Worm (Caenorhabditis elegans) whole organism, L1 larva: Measurements from ENCODE around the gene srh-303.

Experiments
- C16A3.4 ChIP-seq: fragments of 150-350 bp; optimal IDR thresholded peaks from 2 replicates; lab custom pipeline; 2014; ENCODE audit warnings: missing biosample characterization, missing genetic modification characterization
- C34B4.2 ChIP-seq: sonication (generic microtip); optimal IDR thresholded peaks from 2 replicates; lab custom pipeline; 2017; ENCODE audit warnings: mild to moderate bottlenecking, missing genetic modification characterization, missing compliant biosample characterization
- Y116A8C.19 ChIP-seq: sonication (generic microtip); optimal IDR thresholded peaks from 2 replicates; lab custom pipeline; 2016; ENCODE audit warnings: missing compliant biosample characterization, missing genetic modification characterization, borderline replicate concordance
- aly-2 ChIP-seq: fragments of 150-350 bp; optimal IDR thresholded peaks from 2 replicates; lab custom pipeline; 2014; ENCODE audit warnings: missing biosample characterization, missing genetic modification characterization
- blmp-1 ChIP-seq: fragments of 150-350 bp; optimal IDR thresholded peaks from 2 replicates; lab custom pipeline; 2014; ENCODE audit warnings: missing biosample characterization, missing genetic modification characterization
- ceh-8 ChIP-seq: fragments of 200-800 bp; sonication (Bioruptor generic); optimal IDR thresholded peaks from 2 replicates; lab custom pipeline; 2018; ENCODE audit warnings: mild to moderate bottlenecking, missing genetic modification characterization, moderate library complexity, missing compliant biosample characterization
- ceh-82 ChIP-seq, 3 experiments: fragments of 150-350 bp in 1 of 3; sonication (generic microtip) in 2 of 3; optimal IDR thresholded peaks; 2 replicates each; lab custom pipeline; 2014 to 2017; ENCODE audit warnings: missing biosample characterization in 3 of 3, missing genetic modification characterization in 3 of 3
- ceh-90 ChIP-seq: sonication (generic microtip); optimal IDR thresholded peaks from 2 replicates; lab custom pipeline; 2016; ENCODE audit warnings: missing genetic modification characterization, missing compliant biosample characterization
- dpl-1 ChIP-seq, 3 experiments: fragments of 150-350 bp in 2 of 3; sonication (generic microtip) in 1 of 3; optimal IDR thresholded peaks; 2 replicates each; lab custom pipeline; 2014 to 2017; ENCODE audit warnings: missing biosample characterization in 3 of 3, missing genetic modification characterization in 3 of 3, missing genetic modification reagents in 3 of 3
- efl-1 ChIP-seq, 4 experiments: fragments of 150-350 bp; optimal IDR thresholded peaks in 3 of 4; peaks in 1 of 4; 1 replicate in 1 of 4; 2 replicates in 3 of 4; lab custom pipeline; 2014; ENCODE audit warnings: missing biosample characterization in 2 of 4, missing genetic modification characterization in 2 of 4, missing genetic modification reagents in 2 of 4
- efl-3 ChIP-seq: fragments of 200-800 bp; sonication (Bioruptor generic); optimal IDR thresholded peaks from 2 replicates; lab custom pipeline; 2018; ENCODE audit warnings: mild to moderate bottlenecking, missing genetic modification characterization, missing compliant biosample characterization
- egl-13 ChIP-seq: sonication (generic microtip); optimal IDR thresholded peaks from 2 replicates; lab custom pipeline; 2016; ENCODE audit warnings: missing genotype, missing genetic modification reagents, missing genetic modification characterization, missing compliant biosample characterization
- elt-3 ChIP-seq, 6 experiments: fragments of 150-350 bp in 1 of 6; sonication (generic microtip); optimal IDR thresholded peaks; 2 replicates each; lab custom pipeline; 2017 to 2018; ENCODE audit warnings: missing biosample characterization in 6 of 6, missing genetic modification characterization in 6 of 6, inconsistent platforms in 1 of 6
- fkh-8 ChIP-seq: sonication (generic microtip); optimal IDR thresholded peaks from 2 replicates; lab custom pipeline; 2016; ENCODE audit warnings: mild to moderate bottlenecking, missing genetic modification characterization, missing compliant biosample characterization
- hlh-17 ChIP-seq: fragments of 200-800 bp; sonication (Bioruptor generic); optimal IDR thresholded peaks from 2 replicates; lab custom pipeline; 2018; ENCODE audit warnings: missing genetic modification characterization, mild to moderate bottlenecking, missing compliant biosample characterization, moderate library complexity, borderline replicate concordance
- hpl-2 ChIP-seq: fragments of 150-350 bp; optimal IDR thresholded peaks from 2 replicates; lab custom pipeline; 2014; ENCODE audit warnings: missing biosample characterization, missing genetic modification reagents, missing genetic modification characterization
- irx-1 ChIP-seq: sonication (generic microtip); optimal IDR thresholded peaks from 2 replicates; lab custom pipeline; 2016; ENCODE audit warnings: missing genetic modification characterization, missing compliant biosample characterization
- isw-1 ChIP-seq: fragments of 200-800 bp; sonication (Bioruptor generic); IDR thresholded peaks from 2 replicates; pipeline ENCODE4 v1.3.6; 2022; ENCODE audit warnings: missing genetic modification characterization, missing compliant biosample characterization
- lin-13 ChIP-seq: fragments of 150-350 bp; optimal IDR thresholded peaks from 2 replicates; lab custom pipeline; 2014; ENCODE audit warnings: missing biosample characterization, missing genetic modification reagents, missing genetic modification characterization
- lin-14 ChIP-seq: fragments of 200-800 bp; sonication (Bioruptor generic); optimal IDR thresholded peaks from 2 replicates; lab custom pipeline; 2018; ENCODE audit warnings: mild to moderate bottlenecking, missing genetic modification characterization, moderate library complexity, missing compliant biosample characterization
- lin-15B ChIP-seq: fragments of 150-350 bp; sonication (generic microtip); optimal IDR thresholded peaks from 3 replicates; lab custom pipeline; 2014; ENCODE audit warnings: missing biosample characterization, missing genetic modification characterization
- lin-35 ChIP-seq, 2 experiments: fragments of 150-350 bp; optimal IDR thresholded peaks; 2 replicates each; lab custom pipeline; 2014; ENCODE audit warnings: missing biosample characterization in 2 of 2, missing genetic modification characterization in 2 of 2, missing genetic modification reagents in 2 of 2
- lir-3 ChIP-seq: sonication (generic microtip); optimal IDR thresholded peaks from 2 replicates; lab custom pipeline; 2016; ENCODE audit warnings: mild to moderate bottlenecking, missing genetic modification characterization, moderate library complexity, missing compliant biosample characterization; ENCODE audit not compliant: poor library complexity
- lsy-2 ChIP-seq, 2 experiments: fragments of 150-350 bp; optimal IDR thresholded peaks; 2 replicates each; lab custom pipeline; 2014; ENCODE audit warnings: missing biosample characterization in 2 of 2, missing genetic modification characterization in 2 of 2
- mab-9 ChIP-seq: fragments of 200-800 bp; sonication (Bioruptor generic); IDR thresholded peaks from 2 replicates; pipeline ENCODE4 v1.3.6; 2022; ENCODE audit warnings: missing genetic modification reagents, missing genetic modification characterization, missing compliant biosample characterization
- mdl-1 ChIP-seq, 2 experiments: fragments of 150-350 bp; optimal IDR thresholded peaks; 2 replicates each; lab custom pipeline; 2014 to 2017; ENCODE audit warnings: missing biosample characterization in 2 of 2, missing genetic modification characterization in 2 of 2, inconsistent platforms in 1 of 2
- mef-2 ChIP-seq: fragments of 150-350 bp; optimal IDR thresholded peaks from 2 replicates; lab custom pipeline; 2014; ENCODE audit warnings: missing biosample characterization, missing genetic modification characterization
- nhr-11 ChIP-seq: fragments of 150-350 bp; optimal IDR thresholded peaks from 2 replicates; lab custom pipeline; 2014; ENCODE audit warnings: missing biosample characterization, missing genetic modification characterization
- nhr-12 ChIP-seq: sonication (generic microtip); optimal IDR thresholded peaks from 2 replicates; lab custom pipeline; 2017; ENCODE audit warnings: missing biosample characterization, missing genetic modification characterization
- nhr-20 ChIP-seq: sonication (generic microtip); optimal IDR thresholded peaks from 2 replicates; lab custom pipeline; 2016; ENCODE audit warnings: mild to moderate bottlenecking, missing genetic modification characterization, missing compliant biosample characterization
- nhr-28 ChIP-seq: fragments of 150-350 bp; optimal IDR thresholded peaks from 2 replicates; lab custom pipeline; 2014; ENCODE audit warnings: missing biosample characterization, missing genetic modification characterization
- nhr-76 ChIP-seq: sonication (generic microtip); optimal IDR thresholded peaks from 2 replicates; lab custom pipeline; 2017; ENCODE audit warnings: missing biosample characterization, missing genetic modification characterization
- nhr-77 ChIP-seq: fragments of 150-350 bp; optimal IDR thresholded peaks from 2 replicates; lab custom pipeline; 2014; ENCODE audit warnings: missing biosample characterization, missing genetic modification characterization
- nhr-84 ChIP-seq: sonication (generic microtip); optimal IDR thresholded peaks from 2 replicates; lab custom pipeline; 2017; ENCODE audit warnings: missing biosample characterization, missing genetic modification characterization
- pag-3 ChIP-seq: sonication (generic microtip); optimal IDR thresholded peaks from 2 replicates; lab custom pipeline; 2017; ENCODE audit warnings: missing genetic modification characterization, mild to moderate bottlenecking, missing compliant biosample characterization, antibody characterized with exemption, borderline replicate concordance; ENCODE audit not compliant: insufficient read depth
- pqm-1 ChIP-seq: sonication (generic microtip); optimal IDR thresholded peaks from 3 replicates; lab custom pipeline; 2017; ENCODE audit warnings: missing biosample characterization, missing genetic modification characterization
- rnt-1 ChIP-seq: sonication (generic microtip); optimal IDR thresholded peaks from 2 replicates; lab custom pipeline; 2016; ENCODE audit warnings: mild to moderate bottlenecking, missing genetic modification characterization, moderate library complexity, missing compliant biosample characterization
- skn-1 ChIP-seq: fragments of 150-350 bp; optimal IDR thresholded peaks from 2 replicates; lab custom pipeline; 2014; ENCODE audit warnings: missing biosample characterization, missing genetic modification characterization
- snpc-4 ChIP-seq: fragments of 150-350 bp; optimal IDR thresholded peaks from 2 replicates; lab custom pipeline; 2014; ENCODE audit warnings: missing biosample characterization, missing genetic modification characterization
- snu-23 ChIP-seq: sonication (generic microtip); optimal IDR thresholded peaks from 2 replicates; lab custom pipeline; 2016; ENCODE audit warnings: missing genetic modification characterization, missing compliant biosample characterization
- sup-37 ChIP-seq: fragments of 200-800 bp; sonication (Bioruptor generic); optimal IDR thresholded peaks from 2 replicates; lab custom pipeline; 2018; ENCODE audit warnings: mild to moderate bottlenecking, missing genetic modification characterization, missing compliant biosample characterization
- swsn-7 ChIP-seq: sonication (generic microtip); optimal IDR thresholded peaks from 2 replicates; lab custom pipeline; 2016; ENCODE audit warnings: missing genetic modification characterization, missing compliant biosample characterization
- tbx-2 ChIP-seq: sonication (generic microtip); optimal IDR thresholded peaks from 2 replicates; lab custom pipeline; 2016; ENCODE audit warnings: missing genetic modification characterization, missing compliant biosample characterization
- tlp-1 ChIP-seq: fragments of 150-350 bp; optimal IDR thresholded peaks from 2 replicates; lab custom pipeline; 2014; ENCODE audit warnings: missing biosample characterization, missing genetic modification characterization
- unc-130 ChIP-seq: fragments of 150-350 bp; optimal IDR thresholded peaks from 2 replicates; lab custom pipeline; 2017; ENCODE audit warnings: missing biosample characterization, missing genetic modification characterization, inconsistent platforms
- unc-30 ChIP-seq: sonication (generic microtip); optimal IDR thresholded peaks from 2 replicates; lab custom pipeline; 2017; ENCODE audit warnings: missing biosample characterization, missing genetic modification characterization
- vab-15 ChIP-seq: sonication (generic microtip); optimal IDR thresholded peaks from 2 replicates; lab custom pipeline; 2017; ENCODE audit warnings: missing genotype, mild to moderate bottlenecking, missing genetic modification characterization, missing compliant biosample characterization
- xbp-1 ChIP-seq: sonication (generic microtip); optimal IDR thresholded peaks from 2 replicates; lab custom pipeline; 2016; ENCODE audit warnings: missing genetic modification characterization, missing compliant biosample characterization
- ztf-11 ChIP-seq, 2 experiments: sonication (generic microtip); optimal IDR thresholded peaks; 2 replicates each; lab custom pipeline; 2016 to 2017; ENCODE audit warnings: missing genetic modification characterization in 2 of 2, missing biosample characterization in 1 of 2, missing compliant biosample characterization in 1 of 2
- ztf-4 ChIP-seq: fragments of 150-350 bp; optimal IDR thresholded peaks from 2 replicates; lab custom pipeline; 2014; ENCODE audit warnings: missing biosample characterization, missing genetic modification characterization

Gene srh-303

ce11 chrV:17870569-17870968 lies 39.1 kb downstream of the srh-303 start, which contains the start of gene csn-1:
Gene csn-1, minus strand, starts transcription at chrV:17870651.
- no peak for TF ChIP-seq fkh-8 (tag; lab: Kevin White, UChicago)
- no peak for TF ChIP-seq ztf-4 (tag; lab: Kevin White, UChicago)
- peak; percentile 28 for TF ChIP-seq ceh-90
- no peak for TF ChIP-seq C16A3.4 (tag; lab: Kevin White, UChicago)
- peak; percentile 7 to 17 for TF ChIP-seq lsy-2 (tag; optimal IDR thresholded peaks at IDR 0.05; lab: Kevin White, UChicago)
- TF ChIP-seq dpl-1 (GFP tag; optimal IDR thresholded peaks at IDR 0.05; lab: Kevin White, UChicago), result peak; percentile 16 to 39 (median 21)
- no peak for TF ChIP-seq nhr-11 (tag; lab: Kevin White, UChicago)
- TF ChIP-seq isw-1, result peak; percentile 1; the same call in 1 of the 2 replicates
- no peak for TF ChIP-seq tlp-1 (tag; lab: Kevin White, UChicago)
- peak; percentile 48 to 54 for TF ChIP-seq efl-1 (optimal IDR thresholded peaks at IDR 0.05; lab: Kevin White, UChicago)
- TF ChIP-seq efl-1 (GFP tag; optimal IDR thresholded peaks at IDR 0.05 in 1 of 2; lab: Kevin White, UChicago), result peak in 1 of 2 experiments; percentile 39
- TF ChIP-seq lin-15B (tag; lab: Kevin White, UChicago), result peak; percentile 14
- TF ChIP-seq vab-15 (tag; lab: Kevin White, UChicago), result no peak
- peak in 2 of 3 experiments; percentile 32 to 33 for TF ChIP-seq ceh-82 (tag; optimal IDR thresholded peaks at IDR 0.05; lab: Kevin White, UChicago)
- TF ChIP-seq xbp-1, result peak; percentile 48
- TF ChIP-seq egl-13, result no peak
- peak; percentile 25 for TF ChIP-seq snpc-4
- peak; percentile 10 to 41 for TF ChIP-seq lin-35 (GFP tag; optimal IDR thresholded peaks at IDR 0.05; lab: Kevin White, UChicago)
- peak; percentile 21 for TF ChIP-seq snu-23
- no peak for TF ChIP-seq mdl-1 (tag; optimal IDR thresholded peaks at IDR 0.05; lab: Kevin White, UChicago)
- TF ChIP-seq nhr-77 (tag; lab: Kevin White, UChicago), result no peak
- TF ChIP-seq nhr-76, result no peak
- no peak for TF ChIP-seq nhr-20 (tag; lab: Kevin White, UChicago)
- TF ChIP-seq lin-14 (GFP tag; lab: Kevin White, UChicago), result no peak
- TF ChIP-seq Y116A8C.19 (tag; lab: Kevin White, UChicago), result no peak
- TF ChIP-seq skn-1 (tag; lab: Kevin White, UChicago), result peak; percentile 1

- TF ChIP-seq snu-23, result peak; percentile 73
- no peak for TF ChIP-seq ztf-4 (tag; lab: Kevin White, UChicago)
- no peak for TF ChIP-seq lir-3 (tag; lab: Kevin White, UChicago)
- no peak for TF ChIP-seq mef-2 (tag; lab: Kevin White, UChicago)
- no peak for TF ChIP-seq swsn-7
- TF ChIP-seq tbx-2, result peak; percentile 46
- TF ChIP-seq pag-3 (tag; lab: Kevin White, UChicago), result no peak
- no peak for TF ChIP-seq irx-1
- peak; percentile 57 for TF ChIP-seq snpc-4
- TF ChIP-seq nhr-12 (tag; lab: Kevin White, UChicago), result no peak
- no peak for TF ChIP-seq aly-2
- no peak for TF ChIP-seq sup-37
- TF ChIP-seq nhr-84 (tag; lab: Kevin White, UChicago), result no peak
- TF ChIP-seq pqm-1 (tag; lab: Kevin White, UChicago), result no peak
- TF ChIP-seq ztf-11 (tag; optimal IDR thresholded peaks at IDR 0.05; lab: Kevin White, UChicago), result no peak
- TF ChIP-seq hpl-2 (GFP tag; lab: Kevin White, UChicago), result no peak
- no peak for TF ChIP-seq tlp-1 (tag; lab: Kevin White, UChicago)
- no peak for TF ChIP-seq lin-14 (GFP tag; lab: Kevin White, UChicago)
- peak in 2 of 6 experiments; percentile 21 to 41 for TF ChIP-seq elt-3 (tag; optimal IDR thresholded peaks at IDR 0.05; lab: Kevin White, UChicago)
- TF ChIP-seq hlh-17 (GFP tag; lab: Kevin White, UChicago), result no peak
- TF ChIP-seq ceh-8 (GFP tag; lab: Kevin White, UChicago), result no peak
- no peak for TF ChIP-seq nhr-28 (tag; lab: Kevin White, UChicago)
- peak; percentile 60 for TF ChIP-seq xbp-1
- no peak for TF ChIP-seq unc-30 (tag; lab: Kevin White, UChicago)
- peak; percentile 22 for TF ChIP-seq blmp-1
- no peak for TF ChIP-seq C34B4.2
- peak; percentile 71 to 81 for TF ChIP-seq lsy-2 (tag; optimal IDR thresholded peaks at IDR 0.05; lab: Kevin White, UChicago)
- TF ChIP-seq skn-1 (tag; lab: Kevin White, UChicago), result peak; percentile 19
- no peak for TF ChIP-seq mab-9 (GFP tag; lab: Robert Waterston, UW)
- TF ChIP-seq ceh-90, result no peak
- TF ChIP-seq unc-130 (tag; lab: Kevin White, UChicago), result peak; percentile 61
- TF ChIP-seq efl-3 (GFP tag; lab: Kevin White, UChicago), result no peak
- TF ChIP-seq nhr-20 (tag; lab: Kevin White, UChicago), result no peak
- peak; percentile 18 for TF ChIP-seq lin-13
- TF ChIP-seq rnt-1, result no peak
Measured at ce11 chrV:17871049-17871448, 39.6 kb downstream of the srh-303 start, which contains the start of gene phf-14. Gene phf-14, plus strand, starts transcription at chrV:17871393.
